Worm (Caenorhabditis elegans) whole organism, early embryonic: ENCODE results near the gene sek-3.

Experiments
- B0310.2 ChIP-seq: sonication (generic microtip); optimal IDR thresholded peaks from 2 replicates; lab custom pipeline; 2016; ENCODE audit warnings: mild to moderate bottlenecking, missing genetic modification characterization, missing compliant biosample characterization
- F13C5.2 ChIP-seq: sonication (generic microtip); optimal IDR thresholded peaks from 2 replicates; lab custom pipeline; 2017; ENCODE audit warnings: mild to moderate bottlenecking, missing genetic modification characterization, inconsistent platforms, missing compliant biosample characterization
- aly-1 ChIP-seq: sonication (generic microtip); optimal IDR thresholded peaks from 2 replicates; lab custom pipeline; 2016; ENCODE audit warnings: missing genetic modification characterization, missing compliant biosample characterization
- ama-1 ChIP-seq: fragments of 150-350 bp; optimal IDR thresholded peaks from 2 replicates; lab custom pipeline; 2014
- ceh-13 ChIP-seq: fragments of 200-800 bp; sonication (Bioruptor generic); optimal IDR thresholded peaks from 2 replicates; lab custom pipeline; 2018; ENCODE audit warnings: mild to moderate bottlenecking, missing genetic modification characterization, missing compliant biosample characterization
- ceh-36 ChIP-seq: sonication (generic microtip); optimal IDR thresholded peaks from 2 replicates; lab custom pipeline; 2016; ENCODE audit warnings: missing genetic modification characterization, inconsistent platforms, missing compliant biosample characterization
- ets-7 ChIP-seq: sonication (generic microtip); optimal IDR thresholded peaks from 2 replicates; lab custom pipeline; 2016; ENCODE audit warnings: missing genotype, missing genetic modification characterization, missing compliant biosample characterization
- flt-1 ChIP-seq: fragments of 200-800 bp; sonication (Bioruptor generic); IDR thresholded peaks from 2 replicates; pipeline ENCODE4 v1.3.6; 2022; ENCODE audit warnings: missing genetic modification characterization, missing compliant biosample characterization
- hmbx-1 ChIP-seq: sonication (generic microtip); optimal IDR thresholded peaks from 2 replicates; lab custom pipeline; 2016; ENCODE audit warnings: mild to moderate bottlenecking, missing genetic modification characterization, missing compliant biosample characterization
- hmg-4 ChIP-seq: fragments of 200-800 bp; sonication (Bioruptor generic); optimal IDR thresholded peaks from 2 replicates; lab custom pipeline; 2018; ENCODE audit warnings: mild to moderate bottlenecking, missing genetic modification characterization, missing compliant biosample characterization
- hnd-1 ChIP-seq: sonication (generic microtip); optimal IDR thresholded peaks from 2 replicates; lab custom pipeline; 2016; ENCODE audit warnings: missing genetic modification characterization, missing compliant biosample characterization
- pes-1 ChIP-seq: fragments of 200-800 bp; sonication (Bioruptor generic); IDR thresholded peaks from 2 replicates; pipeline ENCODE4 v1.3.6; 2022; ENCODE audit warnings: missing genetic modification reagents, missing genetic modification characterization, missing compliant biosample characterization
- scrt-1 ChIP-seq: fragments of 200-800 bp; sonication (Bioruptor generic); IDR thresholded peaks from 2 replicates; pipeline ENCODE4 v1.3.6; 2022; ENCODE audit warnings: missing genetic modification characterization, missing compliant biosample characterization
- sea-1 ChIP-seq: fragments of 200-800 bp; sonication (Bioruptor generic); conservative IDR thresholded peaks from 2 replicates; pipeline ENCODE4 v1.3.6; 2022; ENCODE audit warnings: missing genetic modification characterization, missing compliant biosample characterization
- tbx-11 ChIP-seq: fragments of 200-800 bp; sonication (Bioruptor generic); IDR thresholded peaks from 2 replicates; pipeline ENCODE4 v1.3.6; 2022; ENCODE audit warnings: missing genetic modification characterization, missing compliant biosample characterization
- tbx-37 ChIP-seq: fragments of 200-800 bp; sonication (Bioruptor generic); conservative IDR thresholded peaks from 2 replicates; pipeline ENCODE4 v1.3.6; 2022; ENCODE audit warnings: missing genetic modification reagents, missing genetic modification characterization, missing compliant biosample characterization
- tra-4 ChIP-seq: sonication (generic microtip); optimal IDR thresholded peaks from 2 replicates; lab custom pipeline; 2017; ENCODE audit warnings: missing genetic modification characterization, missing compliant biosample characterization

The sek-3 gene

DNA sequence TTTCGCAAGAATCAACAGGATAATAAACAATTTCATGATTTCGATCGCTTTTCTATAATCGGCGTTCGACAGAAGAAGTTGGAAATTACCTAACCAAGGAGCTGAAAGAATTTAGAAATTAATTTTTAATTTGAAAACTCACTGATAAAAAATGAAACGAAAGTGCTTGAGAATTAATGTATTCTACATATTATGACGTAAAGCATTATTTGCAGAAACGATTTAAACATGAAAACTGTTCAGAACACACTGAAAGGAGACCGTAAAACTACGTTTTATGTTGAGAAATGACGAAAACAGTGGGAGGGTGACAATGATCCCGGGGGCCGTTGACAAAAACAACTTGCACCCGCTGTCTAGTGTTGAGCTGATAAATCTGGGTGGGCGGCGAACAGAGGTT, 20.0 kb downstream of the sek-3 start, which contains the start of gene ZC449.5:
ZC449.5 (minus strand) TSS at position 101 of the 400 bp plus-strand sequence.
- TF ChIP-seq sea-1 (GFP tag; lab: Robert Waterston, UW), result no peak
- no peak for TF ChIP-seq hnd-1
- TF ChIP-seq ceh-13 (GFP tag; lab: Kevin White, UChicago), result no peak
- TF ChIP-seq F13C5.2, result no peak
- no peak for TF ChIP-seq tbx-37 (GFP tag; lab: Robert Waterston, UW)
- no peak for TF ChIP-seq B0310.2
- TF ChIP-seq ets-7 (tag; lab: Kevin White, UChicago), result no peak
- TF ChIP-seq flt-1 (GFP tag; lab: Robert Waterston, UW), result no peak
- no peak for TF ChIP-seq scrt-1 (GFP tag; lab: Robert Waterston, UW)
- TF ChIP-seq tbx-11, result no peak

DNA sequence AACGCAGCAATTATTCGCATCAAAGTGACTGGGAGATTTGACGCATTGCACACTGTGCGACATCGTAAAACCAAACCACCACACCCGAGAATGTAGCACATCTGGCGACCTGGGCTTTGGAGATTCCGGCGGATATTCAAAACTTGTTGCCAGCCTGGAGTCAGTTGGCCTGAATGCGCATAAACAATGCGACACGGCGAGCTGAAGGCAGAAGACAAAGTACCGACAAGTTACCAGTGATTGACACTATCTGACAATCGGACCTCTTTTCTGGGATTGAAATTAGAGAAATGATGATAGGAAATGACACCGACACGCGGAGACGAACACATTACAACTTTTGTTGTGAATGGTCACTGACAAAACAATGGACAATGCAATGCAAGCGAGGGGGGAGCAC, 21.1 kb downstream of the sek-3 start:
- TF ChIP-seq aly-1 (tag; lab: Kevin White, UChicago), result no peak
- no peak for TF ChIP-seq ceh-36 (tag; lab: Kevin White, UChicago)

DNA sequence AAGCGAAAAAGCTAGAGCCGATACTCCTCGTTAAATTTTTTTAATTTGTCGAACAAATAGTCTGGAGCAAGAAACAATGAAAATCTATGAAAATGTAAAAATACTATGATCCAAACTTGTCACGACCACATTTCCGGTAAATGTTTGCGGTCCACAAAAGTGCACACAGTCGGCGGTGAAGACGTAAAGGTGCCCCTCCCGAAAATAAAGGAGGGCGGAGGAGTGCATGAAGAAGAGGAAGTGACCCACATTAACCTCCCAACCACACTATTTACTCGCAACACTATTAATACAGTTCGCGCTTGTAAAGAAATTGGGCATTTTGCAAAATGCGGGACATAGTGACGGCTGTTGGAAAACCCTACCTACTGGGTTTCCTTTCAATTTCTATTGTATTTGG, 22.3 kb downstream of the sek-3 start:
- TF ChIP-seq sea-1 (GFP tag; lab: Robert Waterston, UW) (no peak), aly-1 (tag; lab: Kevin White, UChicago) (no peak), hnd-1 (no peak), scrt-1 (GFP tag; lab: Robert Waterston, UW) (no peak), F13C5.2 (no peak), tra-4 (tag; lab: Kevin White, UChicago) (no peak), hmg-4 (GFP tag; lab: Kevin White, UChicago) (no peak), flt-1 (GFP tag; lab: Robert Waterston, UW) (no peak), ceh-13 (GFP tag; lab: Kevin White, UChicago) (no peak)

DNA sequence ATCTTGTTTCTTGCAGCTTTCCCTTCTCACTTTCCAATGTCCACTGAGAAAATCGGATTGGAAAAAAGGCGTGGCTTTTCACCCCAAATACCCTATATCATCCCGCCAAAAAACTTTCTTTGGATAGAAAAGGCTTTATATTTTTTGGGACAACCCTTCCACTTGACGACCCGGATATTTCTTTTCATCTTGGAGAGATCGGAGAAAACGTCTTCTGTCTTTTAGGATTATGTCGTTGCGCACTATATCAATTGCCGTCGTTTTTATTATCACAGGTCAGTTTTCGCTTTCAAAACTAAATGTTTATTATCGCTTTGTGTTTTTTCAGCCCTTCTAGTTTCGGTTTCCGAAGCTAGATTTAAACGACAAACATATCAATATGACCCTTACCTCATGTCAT, 26.2 kb downstream of the sek-3 start, which contains the start of gene Y64H9A.2:
Y64H9A.2 (plus strand) TSS at position 90 of the 400 bp plus-strand sequence.
- TF ChIP-seq ama-1 (no peak), aly-1 (tag; lab: Kevin White, UChicago) (no peak), tra-4 (tag; lab: Kevin White, UChicago) (no peak), flt-1 (GFP tag; lab: Robert Waterston, UW) (no peak), tbx-37 (GFP tag; lab: Robert Waterston, UW) (no peak), B0310.2 (no peak)

DNA sequence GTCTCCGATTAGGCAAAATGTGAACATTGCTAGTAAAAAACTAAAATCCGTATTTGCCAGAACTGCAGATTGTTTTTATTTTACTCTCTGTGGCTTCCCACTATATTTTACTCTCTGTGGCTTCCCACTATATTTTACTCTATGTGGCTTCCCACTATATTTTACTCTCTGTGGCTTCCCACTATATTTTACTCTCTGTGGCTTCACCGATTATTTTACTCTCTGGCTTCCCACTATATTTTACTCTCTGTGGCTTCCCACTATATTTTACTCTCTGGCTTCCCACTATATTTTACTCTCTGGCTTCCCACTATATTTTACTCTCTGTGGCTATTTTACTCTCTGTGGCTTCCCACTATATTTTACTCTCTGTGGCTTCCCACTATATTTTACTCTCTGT, 38.5 kb downstream of the sek-3 start:
- peak; percentile 60 for TF ChIP-seq ets-7 (tag; lab: Kevin White, UChicago)
- peak; percentile 89 for TF ChIP-seq hmbx-1 (tag; lab: Kevin White, UChicago)
- peak; percentile 71 for TF ChIP-seq aly-1 (tag; lab: Kevin White, UChicago)
- TF ChIP-seq F13C5.2, result peak; percentile 61
- peak; percentile 85 for TF ChIP-seq hnd-1

DNA sequence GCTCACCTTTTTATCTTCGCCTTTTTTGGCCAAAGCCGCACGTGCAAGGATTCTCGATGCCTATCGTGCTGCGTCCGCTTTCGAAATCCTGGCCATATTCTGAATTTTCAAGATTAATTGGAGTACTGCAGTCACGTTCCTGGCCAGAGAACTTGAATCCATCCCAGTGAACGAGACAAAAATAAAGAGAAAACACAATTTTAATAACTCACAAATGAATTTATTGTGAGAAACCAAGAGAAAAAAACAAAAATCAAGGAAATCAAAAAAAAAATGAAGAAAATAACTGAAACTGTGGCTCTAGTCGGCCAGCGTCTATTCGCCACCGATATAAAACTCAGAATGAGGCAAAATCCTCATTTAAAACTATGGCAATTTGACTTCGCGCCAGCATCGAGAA, 41.5 kb downstream of the sek-3 start, which contains the start of gene C24H10.4:
C24H10.4 (minus strand) TSS at position 101 of the 400 bp plus-strand sequence.
- TF ChIP-seq flt-1 (GFP tag; lab: Robert Waterston, UW) (no peak), ceh-36 (tag; lab: Kevin White, UChicago) (no peak), aly-1 (tag; lab: Kevin White, UChicago) (no peak), pes-1 (GFP tag; lab: Robert Waterston, UW) (no peak), hmg-4 (GFP tag; lab: Kevin White, UChicago) (no peak), tbx-11 (no peak), tra-4 (tag; lab: Kevin White, UChicago) (no peak), sea-1 (GFP tag; lab: Robert Waterston, UW) (no peak), F13C5.2 (no peak), tbx-37 (GFP tag; lab: Robert Waterston, UW) (no peak), hnd-1 (no peak)

DNA sequence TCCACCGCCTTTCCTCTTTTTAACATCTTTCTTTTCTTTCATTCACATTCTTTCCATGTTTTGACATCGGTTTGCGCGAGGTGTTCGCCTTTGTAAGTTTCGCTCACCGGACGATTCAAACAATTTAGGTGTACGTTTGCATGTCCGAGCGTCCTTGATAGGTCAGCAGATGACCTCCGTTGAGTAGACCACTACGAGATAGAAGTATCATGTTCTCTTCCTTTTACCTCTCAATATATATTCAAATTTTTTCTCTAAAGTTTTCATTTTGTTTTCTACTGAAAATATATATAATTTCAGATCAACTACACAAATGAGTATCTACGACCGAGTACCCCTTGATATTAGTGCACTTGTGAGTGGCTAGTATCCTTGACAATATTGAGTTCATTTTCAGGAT, 43.1 kb downstream of the sek-3 start, which contains the start of gene C24H10.3:
C24H10.3 (plus strand) TSS at position 301 of the 400 bp plus-strand sequence.
- TF ChIP-seq hnd-1, result no peak
- no peak for TF ChIP-seq tra-4 (tag; lab: Kevin White, UChicago)
- no peak for TF ChIP-seq F13C5.2
- no peak for TF ChIP-seq hmg-4 (GFP tag; lab: Kevin White, UChicago)
- TF ChIP-seq tbx-37 (GFP tag; lab: Robert Waterston, UW), result no peak
- no peak for TF ChIP-seq ets-7 (tag; lab: Kevin White, UChicago)

DNA sequence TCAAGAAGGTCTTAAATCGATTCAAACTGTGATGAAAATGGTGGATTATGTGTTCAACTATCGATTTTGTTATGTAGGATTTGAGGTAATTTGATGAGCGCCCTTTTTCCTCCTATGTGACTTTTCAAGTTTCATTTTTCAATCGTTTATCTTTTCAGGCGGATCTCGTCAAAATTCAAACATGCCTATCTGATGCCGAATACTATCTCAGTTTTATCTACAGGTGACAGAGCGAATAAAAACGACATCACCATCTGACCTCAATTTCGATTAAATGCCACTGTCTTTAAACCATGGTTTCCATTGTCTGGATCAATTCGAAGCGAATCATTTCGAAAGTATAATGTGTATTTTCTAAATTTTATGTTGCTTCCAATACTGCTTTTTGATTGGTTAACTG, 44.1 kb downstream of the sek-3 start:
- no peak for TF ChIP-seq ets-7 (tag; lab: Kevin White, UChicago)
- TF ChIP-seq B0310.2, result no peak
- no peak for TF ChIP-seq hnd-1
- no peak for TF ChIP-seq flt-1 (GFP tag; lab: Robert Waterston, UW)
- TF ChIP-seq ama-1, result no peak
- TF ChIP-seq hmbx-1 (tag; lab: Kevin White, UChicago), result no peak
- no peak for TF ChIP-seq ceh-36 (tag; lab: Kevin White, UChicago)
- no peak for TF ChIP-seq ceh-13 (GFP tag; lab: Kevin White, UChicago)
- no peak for TF ChIP-seq tbx-37 (GFP tag; lab: Robert Waterston, UW)
